Fruit fly (Drosophila melanogaster) whole organism, prepupa: ENCODE results near the gene Ten-m.
A peak's percentile ranks its signal among the peaks of the same experiment; 100 is the strongest.

Experiments used
- Blimp-1 ChIP-seq: fragments of 200-800 bp; sonication (Bioruptor generic); optimal IDR thresholded peaks from 3 replicates; lab custom pipeline; 2017; ENCODE audit warnings: missing biosample characterization, missing genetic modification characterization, mild to moderate bottlenecking, moderate library complexity, missing genetic modification reagents
- CG10631 ChIP-seq: fragments of 200-800 bp; sonication (Bioruptor generic); optimal IDR thresholded peaks from 2 replicates; lab custom pipeline; 2016; ENCODE audit warnings: missing biosample characterization, missing genetic modification characterization
- CG10669 ChIP-seq: fragments of 200-800 bp; sonication (Bioruptor generic); optimal IDR thresholded peaks from 3 replicates; lab custom pipeline; 2018; ENCODE audit warnings: missing biosample characterization, mild to moderate bottlenecking, missing genetic modification characterization, moderate library complexity
- CG11294 ChIP-seq: fragments of 200-800 bp; sonication (Bioruptor generic); IDR thresholded peaks from 2 replicates; pipeline ENCODE4 v1.3.6; 2022; ENCODE audit warnings: missing biosample characterization, missing genetic modification characterization
- CG15336 ChIP-seq: fragments of 200-800 bp; sonication (Bioruptor generic); IDR thresholded peaks from 2 replicates; pipeline ENCODE4 v1.3.6; 2022; ENCODE audit warnings: missing biosample characterization, missing genetic modification characterization
- CG1621 ChIP-seq: fragments of 200-800 bp; sonication (Bioruptor generic); optimal IDR thresholded peaks from 3 replicates; lab custom pipeline; 2018; ENCODE audit warnings: missing biosample characterization, mild to moderate bottlenecking, missing genetic modification characterization
- CG3032 ChIP-seq: fragments of 200-800 bp; optimal IDR thresholded peaks from 2 replicates; lab custom pipeline; 2019; ENCODE audit warnings: missing biosample characterization, mild to moderate bottlenecking, missing genetic modification characterization, moderate library complexity
- CG31627 ChIP-seq: fragments of 200-800 bp; sonication (Bioruptor generic); optimal IDR thresholded peaks from 3 replicates; lab custom pipeline; 2016; ENCODE audit warnings: missing biosample characterization, missing genetic modification characterization
- CG32006 ChIP-seq: fragments of 200-800 bp; sonication (Bioruptor generic); optimal IDR thresholded peaks from 3 replicates; lab custom pipeline; 2017; ENCODE audit warnings: missing biosample characterization, mild to moderate bottlenecking, missing genetic modification characterization
- CG34406 ChIP-seq: fragments of 200-800 bp; sonication (Bioruptor generic); optimal IDR thresholded peaks from 3 replicates; lab custom pipeline; 2016; ENCODE audit warnings: missing biosample characterization, missing genetic modification characterization
- CG3919 ChIP-seq: fragments of 200-800 bp; sonication (Bioruptor generic); optimal IDR thresholded peaks from 3 replicates; lab custom pipeline; 2016; ENCODE audit warnings: missing biosample characterization, missing genetic modification characterization
- CG4318 ChIP-seq: fragments of 200-800 bp; sonication (Bioruptor generic); optimal IDR thresholded peaks from 3 replicates; lab custom pipeline; 2017; ENCODE audit warnings: missing biosample characterization, mild to moderate bottlenecking, missing genetic modification characterization
- CG6163 ChIP-seq: fragments of 200-800 bp; sonication (Bioruptor generic); IDR thresholded peaks from 3 replicates; pipeline ENCODE4 v1.3.6; 2022; ENCODE audit warnings: missing biosample characterization, missing genetic modification characterization
- CG6792 ChIP-seq: fragments of 200-800 bp; sonication (Bioruptor generic); optimal IDR thresholded peaks from 3 replicates; lab custom pipeline; 2016; ENCODE audit warnings: missing biosample characterization, missing genetic modification characterization
- CG6808 ChIP-seq: fragments of 200-800 bp; sonication (Bioruptor generic); optimal IDR thresholded peaks from 3 replicates; lab custom pipeline; 2017; ENCODE audit warnings: missing biosample characterization, missing genetic modification characterization, mild to moderate bottlenecking, moderate library complexity, missing genetic modification reagents
- CG6854 ChIP-seq: fragments of 200-800 bp; sonication (Bioruptor generic); optimal IDR thresholded peaks from 2 replicates; lab custom pipeline; 2017; ENCODE audit warnings: missing biosample characterization, mild to moderate bottlenecking, missing genetic modification characterization
- CG8119 ChIP-seq: fragments of 200-800 bp; sonication (Bioruptor generic); IDR thresholded peaks from 3 replicates; pipeline ENCODE4 v1.3.6; 2022; ENCODE audit warnings: missing biosample characterization, missing genetic modification characterization
- CG8319 ChIP-seq: fragments of 200-800 bp; sonication (Bioruptor generic); optimal IDR thresholded peaks from 3 replicates; lab custom pipeline; 2016; ENCODE audit warnings: missing biosample characterization, missing genetic modification characterization
- CG8632 ChIP-seq: fragments of 200-800 bp; sonication (Bioruptor generic); optimal IDR thresholded peaks from 3 replicates; lab custom pipeline; 2016; ENCODE audit warnings: missing biosample characterization, missing genetic modification characterization
- CG9139 ChIP-seq: fragments of 200-800 bp; sonication (Bioruptor generic); optimal IDR thresholded peaks from 3 replicates; lab custom pipeline; 2017; ENCODE audit warnings: missing biosample characterization, mild to moderate bottlenecking, missing genetic modification characterization
- Eip75B ChIP-seq: fragments of 200-800 bp; sonication (Bioruptor generic); optimal IDR thresholded peaks from 3 replicates; lab custom pipeline; 2016; ENCODE audit warnings: missing biosample characterization, missing genetic modification characterization
- Eip78C ChIP-seq: fragments of 200-800 bp; sonication (Bioruptor generic); peaks from one replicate; lab custom pipeline; 2016; ENCODE audit warnings: missing biosample characterization, missing genetic modification characterization
- Ets96B ChIP-seq: fragments of 200-800 bp; optimal IDR thresholded peaks from 2 replicates; lab custom pipeline; 2019; ENCODE audit warnings: missing biosample characterization, mild to moderate bottlenecking, missing genetic modification characterization, moderate library complexity
- Hr38 ChIP-seq: sonication (Bioruptor generic); optimal IDR thresholded peaks from 2 replicates; lab custom pipeline; 2016; ENCODE audit warnings: missing biosample characterization, missing genetic modification characterization
- Hr4 ChIP-seq: fragments of 200-800 bp; sonication (Bioruptor generic); optimal IDR thresholded peaks from 3 replicates; lab custom pipeline; 2016; ENCODE audit warnings: missing biosample characterization, missing genetic modification characterization
- Lpt ChIP-seq: fragments of 200-800 bp; sonication (Bioruptor generic); optimal IDR thresholded peaks from 3 replicates; lab custom pipeline; 2016; ENCODE audit warnings: missing biosample characterization, missing genetic modification characterization
- Met ChIP-seq: fragments of 200-800 bp; sonication (Bioruptor generic); optimal IDR thresholded peaks from 3 replicates; lab custom pipeline; 2016; ENCODE audit warnings: missing biosample characterization, missing genetic modification characterization
- OdsH ChIP-seq: fragments of 200-800 bp; sonication (Bioruptor generic); optimal IDR thresholded peaks from 3 replicates; lab custom pipeline; 2016; ENCODE audit warnings: missing biosample characterization, missing genetic modification characterization
- Smox ChIP-seq: fragments of 200-800 bp; sonication (Bioruptor generic); optimal IDR thresholded peaks from 3 replicates; lab custom pipeline; 2016; ENCODE audit warnings: missing biosample characterization, missing genetic modification characterization
- Sox102F ChIP-seq: fragments of 200-800 bp; sonication (Bioruptor generic); optimal IDR thresholded peaks from 2 replicates; lab custom pipeline; 2016; ENCODE audit warnings: missing biosample characterization, mild to moderate bottlenecking, missing genetic modification characterization
- Sox14 ChIP-seq: fragments of 200-800 bp; sonication (Bioruptor generic); optimal IDR thresholded peaks from 3 replicates; lab custom pipeline; 2016; ENCODE audit warnings: missing biosample characterization, missing genetic modification characterization
- Sox15 ChIP-seq: fragments of 200-800 bp; sonication (Bioruptor generic); optimal IDR thresholded peaks from 3 replicates; lab custom pipeline; 2016; ENCODE audit warnings: missing biosample characterization, missing genetic modification characterization
- achi ChIP-seq: fragments of 200-800 bp; sonication (Bioruptor generic); optimal IDR thresholded peaks from 3 replicates; lab custom pipeline; 2016; ENCODE audit warnings: missing biosample characterization, missing genetic modification characterization
- acj6 ChIP-seq: fragments of 200-800 bp; sonication (Bioruptor generic); optimal IDR thresholded peaks from 3 replicates; lab custom pipeline; 2016; ENCODE audit warnings: missing biosample characterization, missing genetic modification characterization
- dac ChIP-seq: fragments of 200-800 bp; sonication (Bioruptor generic); optimal IDR thresholded peaks from 2 replicates; lab custom pipeline; 2017; ENCODE audit warnings: missing biosample characterization, mild to moderate bottlenecking, missing genetic modification characterization
- dsx ChIP-seq: fragments of 200-800 bp; optimal IDR thresholded peaks from 3 replicates; lab custom pipeline; 2019; ENCODE audit warnings: missing biosample characterization, mild to moderate bottlenecking, missing genetic modification characterization, moderate library complexity; ENCODE audit not compliant: poor library complexity, severe bottlenecking
- eg ChIP-seq: fragments of 200-800 bp; sonication (Bioruptor generic); IDR thresholded peaks from 3 replicates; pipeline ENCODE4 v1.3.6; 2022; ENCODE audit warnings: missing biosample characterization, missing genetic modification characterization
- esn ChIP-seq: fragments of 200-800 bp; sonication (Bioruptor generic); optimal IDR thresholded peaks from 2 replicates; lab custom pipeline; 2016; ENCODE audit warnings: missing biosample characterization, mild to moderate bottlenecking, missing genetic modification characterization, moderate library complexity
- fd59A ChIP-seq: fragments of 200-800 bp; sonication (Bioruptor generic); optimal IDR thresholded peaks from 2 replicates; lab custom pipeline; 2017; ENCODE audit warnings: missing biosample characterization, mild to moderate bottlenecking, missing genetic modification characterization, missing genetic modification reagents
- fd85E ChIP-seq: fragments of 200-800 bp; sonication (Bioruptor generic); optimal IDR thresholded peaks from 3 replicates; lab custom pipeline; 2016; ENCODE audit warnings: missing biosample characterization, missing genetic modification characterization
- pdm3 ChIP-seq: fragments of 200-800 bp; sonication (Bioruptor generic); optimal IDR thresholded peaks from 3 replicates; lab custom pipeline; 2016; ENCODE audit warnings: missing biosample characterization, missing genetic modification characterization
- salr ChIP-seq, 2 experiments: fragments of 200-800 bp; sonication (Bioruptor generic); optimal IDR thresholded peaks; 3 replicates each; lab custom pipeline; 2016 to 2018; ENCODE audit warnings: missing biosample characterization in 2 of 2, missing genetic modification characterization in 2 of 2, mild to moderate bottlenecking in 1 of 2
- spab ChIP-seq: fragments of 200-800 bp; sonication (Bioruptor generic); optimal IDR thresholded peaks from 2 replicates; lab custom pipeline; 2017; ENCODE audit warnings: missing biosample characterization, mild to moderate bottlenecking, missing genetic modification characterization, missing genetic modification reagents
- ss ChIP-seq, 2 experiments: fragments of 200-800 bp; sonication (Bioruptor generic); optimal IDR thresholded peaks; 2 replicates in 1 of 2; 3 replicates in 1 of 2; lab custom pipeline; 2017 to 2018; ENCODE audit warnings: mild to moderate bottlenecking in 2 of 2, missing biosample characterization in 2 of 2, missing genetic modification characterization in 2 of 2, moderate library complexity in 1 of 2
- svp ChIP-seq: fragments of 200-800 bp; sonication (Bioruptor generic); peaks from one replicate; lab custom pipeline; 2016; ENCODE audit warnings: missing biosample characterization, missing genetic modification characterization
- topi ChIP-seq: fragments of 200-800 bp; sonication (Bioruptor generic); optimal IDR thresholded peaks from 3 replicates; lab custom pipeline; 2016; ENCODE audit warnings: missing biosample characterization, missing genetic modification characterization
- vri ChIP-seq: fragments of 200-800 bp; sonication (Bioruptor generic); optimal IDR thresholded peaks from 3 replicates; lab custom pipeline; 2016; ENCODE audit warnings: missing biosample characterization, mild to moderate bottlenecking, missing genetic modification characterization

Ten-m gene

DNA sequence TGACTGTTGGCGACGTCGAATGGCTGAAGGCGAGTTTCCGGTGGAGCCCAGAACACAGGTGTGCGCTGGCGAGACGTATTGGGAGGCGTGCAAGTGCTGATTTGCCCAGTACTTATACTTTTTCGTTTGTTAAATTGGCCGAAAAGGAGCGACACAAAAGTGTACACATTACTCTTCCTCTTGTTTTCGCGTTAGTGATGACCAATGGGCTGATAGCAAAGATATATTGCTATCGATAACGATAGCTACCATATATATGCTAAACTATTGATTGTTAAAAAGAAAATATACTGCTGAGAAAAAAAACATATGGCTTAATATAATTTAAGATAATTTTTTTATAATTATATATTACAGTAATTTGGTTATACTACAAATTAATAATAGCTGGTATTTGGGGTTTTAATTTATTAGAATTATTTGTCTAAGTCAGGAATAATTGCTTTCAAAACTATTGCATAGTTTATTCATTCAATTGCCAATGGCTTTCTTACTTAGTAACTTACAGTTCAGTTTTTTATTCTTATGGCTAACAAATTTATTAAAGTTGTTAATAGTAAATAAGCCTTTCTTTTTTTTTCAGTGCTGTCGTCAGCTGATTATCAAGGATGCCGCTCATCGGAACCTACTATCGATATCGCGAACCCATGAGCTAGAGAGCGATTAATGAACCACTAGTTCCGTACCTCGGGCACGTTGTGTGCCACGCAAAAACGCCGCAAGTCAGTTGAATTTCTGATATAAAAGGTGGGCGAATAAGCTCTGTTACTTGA, 119.5 kb downstream of the Ten-m start, which contains the start of the genes Hem and IleRS (continued):
- TF ChIP-seq CG34406 (peak; percentile 93), Lpt (GFP tag; lab: Kevin White, UChicago) (peak; percentile 85), Hr38 (no peak), salr (GFP tag; optimal IDR thresholded peaks at IDR 0.05; lab: Kevin White, UChicago) (peak in 1 of 2 experiments; percentile 59), CG9139 (GFP tag; lab: Kevin White, UChicago) (peak; percentile 74), CG32006 (GFP tag; lab: Kevin White, UChicago) (no peak), Blimp-1 (GFP tag; lab: Kevin White, UChicago) (peak; percentile 70), CG31627 (GFP tag; lab: Kevin White, UChicago) (peak; percentile 88), CG11294 (peak; percentile 83), topi (GFP tag; lab: Kevin White, UChicago) (peak; percentile 89), Met (GFP tag; lab: Kevin White, UChicago) (no peak), CG6163 (GFP tag; lab: Robert Waterston, UW) (peak; percentile 91), CG3032 (peak; percentile 89), fd85E (GFP tag; lab: Kevin White, UChicago) (peak; percentile 43), Eip75B (GFP tag; lab: Kevin White, UChicago) (no peak)

DNA sequence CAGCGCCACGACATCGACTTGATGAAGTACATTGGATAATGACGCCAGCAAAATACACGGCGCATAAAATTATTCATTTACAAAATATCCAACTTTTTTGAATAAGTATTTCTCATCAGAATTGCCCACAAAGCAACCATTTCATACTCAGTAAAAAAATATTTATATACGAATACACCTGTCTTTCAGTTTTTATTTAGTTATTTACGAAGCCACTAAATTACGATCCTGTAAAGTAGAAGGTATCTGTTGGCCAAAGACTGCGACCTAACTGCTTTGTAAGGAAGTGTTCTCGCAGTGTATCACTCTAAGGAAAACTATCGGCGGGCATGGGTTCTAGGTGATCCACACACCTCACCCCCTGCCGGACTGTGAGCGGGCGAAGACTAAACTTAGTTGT, 130.5 kb downstream of the Ten-m start:
- TF ChIP-seq acj6 (GFP tag; lab: Kevin White, UChicago) (no peak), CG10669 (no peak), svp (GFP tag; lab: Kevin White, UChicago) (peak; percentile 33), CG4318 (GFP tag; lab: Kevin White, UChicago) (peak; percentile 33), CG8319 (GFP tag; lab: Kevin White, UChicago) (no peak), CG1621 (tag; lab: Kevin White, UChicago) (no peak), CG9139 (GFP tag; lab: Kevin White, UChicago) (no peak), CG6854 (GFP tag; lab: Kevin White, UChicago) (no peak), CG32006 (GFP tag; lab: Kevin White, UChicago) (no peak), Lpt (GFP tag; lab: Kevin White, UChicago) (peak; percentile 17), Sox15 (GFP tag; lab: Kevin White, UChicago) (no peak), vri (GFP tag; lab: Kevin White, UChicago) (no peak), esn (no peak), achi (GFP tag; lab: Kevin White, UChicago) (peak; percentile 42), ss (GFP tag; optimal IDR thresholded peaks at IDR 0.05; lab: Kevin White, UChicago) (no peak), CG31627 (GFP tag; lab: Kevin White, UChicago) (no peak), eg (GFP tag; lab: Robert Waterston, UW) (peak; percentile 68; the same call in 1 of the 3 replicates), CG8632 (GFP tag; lab: Kevin White, UChicago) (no peak), OdsH (GFP tag; lab: Kevin White, UChicago) (no peak), fd85E (GFP tag; lab: Kevin White, UChicago) (no peak), spab (GFP tag; lab: Kevin White, UChicago) (peak; percentile 16), CG8119 (GFP tag; lab: Robert Waterston, UW) (no peak; the same call in 2 of the 3 replicates), Sox102F (GFP tag; lab: Kevin White, UChicago) (no peak), CG3032 (no peak), Blimp-1 (GFP tag; lab: Kevin White, UChicago) (no peak), CG3919 (GFP tag; lab: Kevin White, UChicago) (no peak), CG10631 (GFP tag; lab: Kevin White, UChicago) (peak; percentile 54), Smox (GFP tag; lab: Kevin White, UChicago) (no peak), CG34406 (no peak), pdm3 (GFP tag; lab: Kevin White, UChicago) (no peak), Hr4 (GFP tag; lab: Kevin White, UChicago) (peak; percentile 75), salr (GFP tag; optimal IDR thresholded peaks at IDR 0.05; lab: Kevin White, UChicago) (peak in 1 of 2 experiments; percentile 49), fd59A (GFP tag; lab: Kevin White, UChicago) (no peak), dsx (GFP tag; lab: Kevin White, UChicago) (no peak), dac (GFP tag; lab: Kevin White, UChicago) (no peak), CG15336 (GFP tag; lab: Robert Waterston, UW) (peak; percentile 76), Sox14 (GFP tag; lab: Kevin White, UChicago) (no peak), CG6792 (GFP tag; lab: Kevin White, UChicago) (peak; percentile 10), Ets96B (no peak), CG6163 (GFP tag; lab: Robert Waterston, UW) (peak; percentile 56; the same call in 2 of the 3 replicates), CG6808 (no peak), Eip78C (GFP tag; lab: Kevin White, UChicago) (peak; percentile 82)
